Fruit fly (Drosophila melanogaster) whole organism, prepupa: ENCODE results near the gene CG31689.

ENCODE experiments used
- Blimp-1 ChIP-seq: fragments of 200-800 bp; sonication (Bioruptor generic); optimal IDR thresholded peaks from 3 replicates; lab custom pipeline; 2017; ENCODE audit warnings: missing biosample characterization, missing genetic modification characterization, mild to moderate bottlenecking, moderate library complexity, missing genetic modification reagents
- CG10631 ChIP-seq: fragments of 200-800 bp; sonication (Bioruptor generic); optimal IDR thresholded peaks from 2 replicates; lab custom pipeline; 2016; ENCODE audit warnings: missing biosample characterization, missing genetic modification characterization
- CG10669 ChIP-seq: fragments of 200-800 bp; sonication (Bioruptor generic); optimal IDR thresholded peaks from 3 replicates; lab custom pipeline; 2018; ENCODE audit warnings: missing biosample characterization, mild to moderate bottlenecking, missing genetic modification characterization, moderate library complexity
- CG11762 ChIP-seq: fragments of 200-800 bp; sonication (Bioruptor generic); optimal IDR thresholded peaks from 3 replicates; lab custom pipeline; 2016; ENCODE audit warnings: missing biosample characterization, missing genetic modification characterization; ENCODE audit not compliant: insufficient read depth
- CG11902 ChIP-seq: fragments of 200-800 bp; sonication (Bioruptor generic); optimal IDR thresholded peaks from 3 replicates; lab custom pipeline; 2016; ENCODE audit warnings: missing biosample characterization, missing genetic modification characterization
- CG16779 ChIP-seq: fragments of 200-800 bp; sonication (Bioruptor generic); optimal IDR thresholded peaks from 3 replicates; lab custom pipeline; 2017; ENCODE audit warnings: missing biosample characterization, mild to moderate bottlenecking, missing genetic modification characterization
- CG3032 ChIP-seq: fragments of 200-800 bp; optimal IDR thresholded peaks from 2 replicates; lab custom pipeline; 2019; ENCODE audit warnings: missing biosample characterization, mild to moderate bottlenecking, missing genetic modification characterization, moderate library complexity
- CG6163 ChIP-seq: fragments of 200-800 bp; sonication (Bioruptor generic); IDR thresholded peaks from 3 replicates; pipeline ENCODE4 v1.3.6; 2022; ENCODE audit warnings: missing biosample characterization, missing genetic modification characterization
- CG6276 ChIP-seq: fragments of 200-800 bp; sonication (Bioruptor generic); optimal IDR thresholded peaks from 2 replicates; lab custom pipeline; 2017; ENCODE audit warnings: missing biosample characterization, mild to moderate bottlenecking, missing genetic modification characterization
- CG6792 ChIP-seq: fragments of 200-800 bp; sonication (Bioruptor generic); optimal IDR thresholded peaks from 3 replicates; lab custom pipeline; 2016; ENCODE audit warnings: missing biosample characterization, missing genetic modification characterization
- CG6808 ChIP-seq: fragments of 200-800 bp; sonication (Bioruptor generic); optimal IDR thresholded peaks from 3 replicates; lab custom pipeline; 2017; ENCODE audit warnings: missing biosample characterization, missing genetic modification characterization, mild to moderate bottlenecking, moderate library complexity, missing genetic modification reagents
- CG8119 ChIP-seq: fragments of 200-800 bp; sonication (Bioruptor generic); IDR thresholded peaks from 3 replicates; pipeline ENCODE4 v1.3.6; 2022; ENCODE audit warnings: missing biosample characterization, missing genetic modification characterization
- CG8319 ChIP-seq: fragments of 200-800 bp; sonication (Bioruptor generic); optimal IDR thresholded peaks from 3 replicates; lab custom pipeline; 2016; ENCODE audit warnings: missing biosample characterization, missing genetic modification characterization
- CG8632 ChIP-seq: fragments of 200-800 bp; sonication (Bioruptor generic); optimal IDR thresholded peaks from 3 replicates; lab custom pipeline; 2016; ENCODE audit warnings: missing biosample characterization, missing genetic modification characterization
- Eip75B ChIP-seq: fragments of 200-800 bp; sonication (Bioruptor generic); optimal IDR thresholded peaks from 3 replicates; lab custom pipeline; 2016; ENCODE audit warnings: missing biosample characterization, missing genetic modification characterization
- Eip78C ChIP-seq: fragments of 200-800 bp; sonication (Bioruptor generic); peaks from one replicate; lab custom pipeline; 2016; ENCODE audit warnings: missing biosample characterization, missing genetic modification characterization
- Gug ChIP-seq: fragments of 200-800 bp; sonication (Bioruptor generic); IDR thresholded peaks from 2 replicates; pipeline ENCODE4 v1.3.6; 2022; ENCODE audit warnings: missing biosample characterization, missing genetic modification characterization
- Hr38 ChIP-seq: sonication (Bioruptor generic); optimal IDR thresholded peaks from 2 replicates; lab custom pipeline; 2016; ENCODE audit warnings: missing biosample characterization, missing genetic modification characterization
- Hr39 ChIP-seq: fragments of 200-800 bp; sonication (Bioruptor generic); optimal IDR thresholded peaks from 2 replicates; lab custom pipeline; 2016; ENCODE audit warnings: missing biosample characterization, missing genetic modification characterization
- Hr4 ChIP-seq: fragments of 200-800 bp; sonication (Bioruptor generic); optimal IDR thresholded peaks from 3 replicates; lab custom pipeline; 2016; ENCODE audit warnings: missing biosample characterization, missing genetic modification characterization
- Lpt ChIP-seq: fragments of 200-800 bp; sonication (Bioruptor generic); optimal IDR thresholded peaks from 3 replicates; lab custom pipeline; 2016; ENCODE audit warnings: missing biosample characterization, missing genetic modification characterization
- Met ChIP-seq: fragments of 200-800 bp; sonication (Bioruptor generic); optimal IDR thresholded peaks from 3 replicates; lab custom pipeline; 2016; ENCODE audit warnings: missing biosample characterization, missing genetic modification characterization
- Sox14 ChIP-seq: fragments of 200-800 bp; sonication (Bioruptor generic); optimal IDR thresholded peaks from 3 replicates; lab custom pipeline; 2016; ENCODE audit warnings: missing biosample characterization, missing genetic modification characterization
- Sox15 ChIP-seq: fragments of 200-800 bp; sonication (Bioruptor generic); optimal IDR thresholded peaks from 3 replicates; lab custom pipeline; 2016; ENCODE audit warnings: missing biosample characterization, missing genetic modification characterization
- achi ChIP-seq: fragments of 200-800 bp; sonication (Bioruptor generic); optimal IDR thresholded peaks from 3 replicates; lab custom pipeline; 2016; ENCODE audit warnings: missing biosample characterization, missing genetic modification characterization
- eg ChIP-seq: fragments of 200-800 bp; sonication (Bioruptor generic); IDR thresholded peaks from 3 replicates; pipeline ENCODE4 v1.3.6; 2022; ENCODE audit warnings: missing biosample characterization, missing genetic modification characterization
- esn ChIP-seq: fragments of 200-800 bp; sonication (Bioruptor generic); optimal IDR thresholded peaks from 2 replicates; lab custom pipeline; 2016; ENCODE audit warnings: missing biosample characterization, mild to moderate bottlenecking, missing genetic modification characterization, moderate library complexity
- fd59A ChIP-seq: fragments of 200-800 bp; sonication (Bioruptor generic); optimal IDR thresholded peaks from 2 replicates; lab custom pipeline; 2017; ENCODE audit warnings: missing biosample characterization, mild to moderate bottlenecking, missing genetic modification characterization, missing genetic modification reagents
- lz ChIP-seq: fragments of 200-800 bp; sonication (Bioruptor generic); optimal IDR thresholded peaks from 3 replicates; lab custom pipeline; 2016; ENCODE audit warnings: missing biosample characterization, missing genetic modification characterization
- net ChIP-seq: fragments of 200-800 bp; sonication (Bioruptor generic); optimal IDR thresholded peaks from 3 replicates; lab custom pipeline; 2016; ENCODE audit warnings: missing biosample characterization, missing genetic modification characterization
- spab ChIP-seq: fragments of 200-800 bp; sonication (Bioruptor generic); optimal IDR thresholded peaks from 2 replicates; lab custom pipeline; 2017; ENCODE audit warnings: missing biosample characterization, mild to moderate bottlenecking, missing genetic modification characterization, missing genetic modification reagents
- ss ChIP-seq, 2 experiments: fragments of 200-800 bp; sonication (Bioruptor generic); optimal IDR thresholded peaks; 2 replicates in 1 of 2; 3 replicates in 1 of 2; lab custom pipeline; 2017 to 2018; ENCODE audit warnings: mild to moderate bottlenecking in 2 of 2, missing biosample characterization in 2 of 2, missing genetic modification characterization in 2 of 2, moderate library complexity in 1 of 2
- svp ChIP-seq: fragments of 200-800 bp; sonication (Bioruptor generic); peaks from one replicate; lab custom pipeline; 2016; ENCODE audit warnings: missing biosample characterization, missing genetic modification characterization
- topi ChIP-seq: fragments of 200-800 bp; sonication (Bioruptor generic); optimal IDR thresholded peaks from 3 replicates; lab custom pipeline; 2016; ENCODE audit warnings: missing biosample characterization, missing genetic modification characterization
- vri ChIP-seq: fragments of 200-800 bp; sonication (Bioruptor generic); optimal IDR thresholded peaks from 3 replicates; lab custom pipeline; 2016; ENCODE audit warnings: missing biosample characterization, mild to moderate bottlenecking, missing genetic modification characterization

Gene CG31689

DNA sequence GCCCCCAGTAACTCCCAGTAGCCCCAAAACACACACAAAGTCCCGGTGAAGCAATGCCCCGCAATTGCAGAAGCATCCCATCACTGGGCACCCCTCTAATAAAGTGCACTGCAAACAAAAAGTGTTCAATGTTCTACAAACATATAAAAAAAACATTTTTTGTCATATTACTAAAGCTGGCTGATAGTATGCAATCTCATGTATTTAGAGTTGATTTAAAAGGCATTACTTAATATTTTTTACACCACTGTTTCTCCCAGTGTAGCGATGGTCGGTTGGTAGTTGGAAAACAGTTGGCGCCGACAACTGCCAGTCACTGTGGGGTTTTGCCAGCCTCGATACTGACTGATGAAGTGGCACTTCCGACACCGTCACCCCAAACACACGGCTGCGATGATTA lies 5.1 kb upstream of the CG31689 start (continued):
- TF ChIP-seq CG6792 (GFP tag; lab: Kevin White, UChicago) (no peak), CG11902 (no peak), achi (GFP tag; lab: Kevin White, UChicago) (no peak), Hr39 (GFP tag; lab: Kevin White, UChicago) (no peak), Blimp-1 (GFP tag; lab: Kevin White, UChicago) (no peak), Sox15 (GFP tag; lab: Kevin White, UChicago) (no peak), ss (GFP tag; optimal IDR thresholded peaks at IDR 0.05; lab: Kevin White, UChicago) (no peak), CG8632 (GFP tag; lab: Kevin White, UChicago) (no peak), lz (GFP tag; lab: Kevin White, UChicago) (peak; percentile 2), CG6276 (GFP tag; lab: Kevin White, UChicago) (no peak), fd59A (GFP tag; lab: Kevin White, UChicago) (no peak), Eip75B (GFP tag; lab: Kevin White, UChicago) (no peak), CG10669 (GFP tag; lab: Kevin White, UChicago) (no peak), net (GFP tag; lab: Kevin White, UChicago) (peak; percentile 1), Eip78C (GFP tag; lab: Kevin White, UChicago) (peak; percentile 41), topi (GFP tag; lab: Kevin White, UChicago) (no peak), vri (GFP tag; lab: Kevin White, UChicago) (no peak), Gug (GFP tag; lab: Robert Waterston, UW) (no peak), CG6163 (GFP tag; lab: Robert Waterston, UW) (0 out of 3 replicates have a peak, but pooled peaks have one; percentile 18), Met (GFP tag; lab: Kevin White, UChicago) (no peak), CG11762 (GFP tag; lab: Kevin White, UChicago) (no peak), CG16779 (no peak), CG8119 (no peak), Lpt (no peak), CG8319 (GFP tag; lab: Kevin White, UChicago) (no peak), CG10631 (GFP tag; lab: Kevin White, UChicago) (no peak), esn (GFP tag; lab: Kevin White, UChicago) (no peak), CG3032 (no peak), Hr38 (GFP tag; lab: Kevin White, UChicago) (no peak)
- TF ChIP-seq, all 60 proteins: peak for 9

DNA sequence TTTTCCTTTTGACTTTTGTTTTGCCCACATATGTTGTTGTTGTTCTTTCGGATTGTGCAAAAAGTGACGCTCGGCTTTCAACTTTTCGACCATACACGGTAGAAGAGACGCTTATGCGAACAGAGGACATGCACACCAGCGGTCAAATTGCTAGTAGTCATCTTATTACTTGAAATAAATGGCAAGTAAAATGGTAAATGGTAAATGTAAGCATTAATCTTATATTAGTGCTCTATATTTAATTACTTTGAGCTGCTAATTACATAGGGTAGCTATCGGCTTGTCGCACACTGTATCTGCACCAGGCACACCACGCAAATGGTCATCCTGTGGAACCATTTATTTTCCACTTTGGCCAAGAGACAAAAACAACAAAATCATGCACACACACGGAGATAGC lies 4.2 kb upstream of the CG31689 start:
- TF ChIP-seq eg (GFP tag; lab: Robert Waterston, UW), result 0 out of 3 replicates have a peak, but pooled peaks have one; percentile 21
- TF ChIP-seq Gug (GFP tag; lab: Robert Waterston, UW), result no peak
- TF ChIP-seq Eip78C (GFP tag; lab: Kevin White, UChicago), result peak; percentile 40
- no peak for TF ChIP-seq Blimp-1 (GFP tag; lab: Kevin White, UChicago)
- peak; percentile 65 for TF ChIP-seq svp (GFP tag; lab: Kevin White, UChicago)
- peak; percentile 3 for TF ChIP-seq Hr4 (GFP tag; lab: Kevin White, UChicago)
- TF ChIP-seq Hr38 (GFP tag; lab: Kevin White, UChicago), result no peak
- no peak for TF ChIP-seq esn (GFP tag; lab: Kevin White, UChicago)
- peak; percentile 4 for TF ChIP-seq fd59A (GFP tag; lab: Kevin White, UChicago)
- TF ChIP-seq CG6808 (GFP tag; lab: Kevin White, UChicago), result no peak
- TF ChIP-seq CG6163 (GFP tag; lab: Robert Waterston, UW), result 0 out of 3 replicates have a peak, but pooled peaks have one; percentile 22
- TF ChIP-seq spab, result no peak
- TF ChIP-seq CG8119, result no peak
- TF ChIP-seq Sox14 (GFP tag; lab: Kevin White, UChicago), result no peak
- TF ChIP-seq, all 60 proteins: peak for 6

DNA sequence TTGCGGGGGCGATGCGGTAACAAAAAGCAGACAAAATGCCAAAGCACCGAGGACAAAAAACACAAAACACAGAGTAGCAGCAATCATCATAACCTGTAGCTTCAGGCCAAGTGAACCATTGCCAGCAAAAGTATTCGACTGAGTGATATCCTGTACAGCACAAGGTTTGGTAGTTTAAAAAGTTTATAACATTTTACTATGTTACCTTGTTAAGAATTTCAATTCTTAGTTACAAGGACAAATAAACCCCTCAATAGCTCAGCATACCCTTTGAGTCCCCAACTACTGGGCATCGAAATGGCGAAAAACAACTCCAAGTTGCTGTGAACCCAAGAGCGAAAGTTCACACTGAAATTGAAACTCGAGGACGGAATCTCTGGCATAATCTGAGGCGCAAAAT lies 2.4 kb upstream of the CG31689 start:
- TF ChIP-seq Sox15 (GFP tag; lab: Kevin White, UChicago) (no peak), CG11762 (GFP tag; lab: Kevin White, UChicago) (no peak), Sox14 (GFP tag; lab: Kevin White, UChicago) (no peak), CG8119 (no peak), Hr39 (GFP tag; lab: Kevin White, UChicago) (no peak), Eip78C (GFP tag; lab: Kevin White, UChicago) (no peak), Eip75B (GFP tag; lab: Kevin White, UChicago) (no peak), CG10669 (GFP tag; lab: Kevin White, UChicago) (no peak)
